Fruit fly (Drosophila melanogaster) whole organism, wandering third instar larva: Measurements from ENCODE around the gene Osi20.

Experiments used
- Abd-B ChIP-seq: fragments of >200 bp; optimal IDR thresholded peaks from 2 replicates; lab custom pipeline; 2017; ENCODE audit warnings: missing biosample characterization, missing genetic modification characterization
- CG32264 ChIP-seq: fragments of 200-800 bp; sonication (Bioruptor generic); optimal IDR thresholded peaks from 2 replicates; lab custom pipeline; 2016; ENCODE audit warnings: missing biosample characterization, missing genetic modification characterization
- CG9705 ChIP-seq: fragments of 200-800 bp; sonication (Bioruptor generic); optimal IDR thresholded peaks from 2 replicates; lab custom pipeline; 2018; ENCODE audit warnings: missing biosample characterization, mild to moderate bottlenecking, missing genetic modification characterization
- CrebA ChIP-seq: fragments of 200-800 bp; sonication (Bioruptor generic); optimal IDR thresholded peaks from 2 replicates; lab custom pipeline; 2016; ENCODE audit warnings: missing biosample characterization, mild to moderate bottlenecking, missing genetic modification characterization, borderline replicate concordance
- Dfd ChIP-seq: fragments of >200 bp; optimal IDR thresholded peaks from 2 replicates; lab custom pipeline; 2017; ENCODE audit warnings: missing biosample characterization, missing genetic modification characterization
- Dif ChIP-seq: fragments of 200-275, 200-300 bp; sonication (Bioruptor generic); optimal IDR thresholded peaks from 2 replicates; lab custom pipeline; 2018; ENCODE audit warnings: missing biosample characterization, missing genetic modification characterization; ENCODE audit not compliant: partially characterized antibody
- GATAd ChIP-seq: sonication (Bioruptor generic); optimal IDR thresholded peaks from 2 replicates; lab custom pipeline; 2016; ENCODE audit warnings: missing biosample characterization, missing genetic modification characterization
- HLH106 ChIP-seq: fragments of 200-800 bp; optimal IDR thresholded peaks from 3 replicates; lab custom pipeline; 2019; ENCODE audit warnings: missing biosample characterization, mild to moderate bottlenecking, missing genetic modification characterization, moderate library complexity
- Hnf4 ChIP-seq: fragments of 200-800 bp; sonication (Bioruptor generic); optimal IDR thresholded peaks from 2 replicates; lab custom pipeline; 2016; ENCODE audit warnings: missing biosample characterization, mild to moderate bottlenecking, missing genetic modification characterization
- Hr78 ChIP-seq: fragments of >200 bp; optimal IDR thresholded peaks from 2 replicates; lab custom pipeline; 2017; ENCODE audit warnings: missing biosample characterization, missing genetic modification characterization
- Hr83 ChIP-seq: fragments of 200-300 bp; sonication (Bioruptor generic); optimal IDR thresholded peaks from 2 replicates; lab custom pipeline; 2016; ENCODE audit warnings: missing biosample characterization, mild to moderate bottlenecking, missing genetic modification characterization, moderate library complexity; ENCODE audit not compliant: poor library complexity, severe bottlenecking
- Jra ChIP-seq: sonication (Bioruptor generic); optimal IDR thresholded peaks from 2 replicates; lab custom pipeline; 2016; ENCODE audit warnings: missing biosample characterization, missing genetic modification characterization
- Mio ChIP-seq: sonication (Bioruptor generic); optimal IDR thresholded peaks from 2 replicates; lab custom pipeline; 2016; ENCODE audit warnings: missing biosample characterization, missing genetic modification characterization
- N ChIP-seq: fragments of >200 bp; optimal IDR thresholded peaks from 2 replicates; lab custom pipeline; 2018; ENCODE audit warnings: missing biosample characterization, missing external identifiers, missing genetic modification characterization
- OdsH ChIP-seq: fragments of 200-800 bp; sonication (Bioruptor generic); optimal IDR thresholded peaks from 2 replicates; lab custom pipeline; 2016; ENCODE audit warnings: missing biosample characterization, mild to moderate bottlenecking, missing genetic modification characterization
- Rel ChIP-seq, 2 experiments: fragments of 200-800 bp; sonication (Bioruptor generic) in 1 of 2; optimal IDR thresholded peaks; 2 replicates in 1 of 2; 3 replicates in 1 of 2; lab custom pipeline; 2016 to 2019; ENCODE audit warnings: mild to moderate bottlenecking in 2 of 2, missing biosample characterization in 2 of 2, missing genetic modification characterization in 2 of 2, moderate library complexity in 1 of 2
- Sp1 ChIP-seq: fragments of 200-800 bp; sonication (Bioruptor generic); optimal IDR thresholded peaks from 3 replicates; lab custom pipeline; 2019; ENCODE audit warnings: missing biosample characterization, mild to moderate bottlenecking, missing genetic modification characterization, moderate library complexity
- Vsx2 ChIP-seq: fragments of 200-300, 225-300 bp; sonication (Bioruptor generic); optimal IDR thresholded peaks from 2 replicates; lab custom pipeline; 2018; ENCODE audit warnings: missing biosample characterization, missing genetic modification characterization; ENCODE audit not compliant: partially characterized antibody
- br ChIP-seq: fragments of 200-800 bp; sonication (Bioruptor generic); optimal IDR thresholded peaks from 2 replicates; lab custom pipeline; 2016; ENCODE audit warnings: missing biosample characterization, missing genetic modification characterization
- brk ChIP-seq: fragments of 200-800 bp; sonication (Bioruptor generic); optimal IDR thresholded peaks from 2 replicates; lab custom pipeline; 2016; ENCODE audit warnings: missing biosample characterization, mild to moderate bottlenecking, missing genetic modification characterization
- dmrt93B ChIP-seq: fragments of 200-800 bp; sonication (Bioruptor generic); optimal IDR thresholded peaks from 2 replicates; lab custom pipeline; 2018; ENCODE audit warnings: missing biosample characterization, mild to moderate bottlenecking, missing genetic modification characterization
- dsf ChIP-seq: sonication (Bioruptor generic); optimal IDR thresholded peaks from 2 replicates; lab custom pipeline; 2016; ENCODE audit warnings: missing biosample characterization, missing genetic modification characterization, borderline replicate concordance
- ey ChIP-seq: fragments of 200-800 bp; sonication (Bioruptor generic); optimal IDR thresholded peaks from 2 replicates; lab custom pipeline; 2016; ENCODE audit warnings: missing biosample characterization, missing genetic modification characterization
- foxo ChIP-seq, 2 experiments: fragments of 200-800 bp; sonication (Bioruptor generic); optimal IDR thresholded peaks; 2 replicates in 1 of 2; 3 replicates in 1 of 2; lab custom pipeline; 2016 to 2017; ENCODE audit warnings: missing biosample characterization in 2 of 2, missing genetic modification characterization in 2 of 2
- fru ChIP-seq: fragments of 200-800 bp; sonication (Bioruptor generic); optimal IDR thresholded peaks from 3 replicates; lab custom pipeline; 2016; ENCODE audit warnings: missing biosample characterization, mild to moderate bottlenecking, missing genetic modification characterization
- h ChIP-seq: fragments of 200-800 bp; sonication (Bioruptor generic); optimal IDR thresholded peaks from 3 replicates; lab custom pipeline; 2016; ENCODE audit warnings: missing biosample characterization, mild to moderate bottlenecking, missing genetic modification characterization
- jim ChIP-seq: fragments of 175-275, 200-325 bp; sonication (Bioruptor generic); optimal IDR thresholded peaks from 2 replicates; lab custom pipeline; 2016; ENCODE audit warnings: missing biosample characterization, mild to moderate bottlenecking, missing genetic modification characterization
- lola ChIP-seq: fragments of >200 bp; optimal IDR thresholded peaks from 2 replicates; lab custom pipeline; 2017; ENCODE audit warnings: missing biosample characterization, missing genetic modification characterization
- pan ChIP-seq: fragments of >200 bp; optimal IDR thresholded peaks from 2 replicates; lab custom pipeline; 2017
- psq ChIP-seq: fragments of 200-800 bp; sonication (Bioruptor generic); optimal IDR thresholded peaks from 3 replicates; lab custom pipeline; 2017; ENCODE audit warnings: missing biosample characterization, mild to moderate bottlenecking, missing genetic modification characterization, moderate library complexity
- rgr ChIP-seq: fragments of 200-800 bp; sonication (Bioruptor generic); optimal IDR thresholded peaks from 3 replicates; lab custom pipeline; 2016; ENCODE audit warnings: missing biosample characterization, mild to moderate bottlenecking, missing genetic modification characterization
- sage ChIP-seq: fragments of 200-800 bp; sonication (Bioruptor generic); optimal IDR thresholded peaks from 2 replicates; lab custom pipeline; 2016; ENCODE audit warnings: missing biosample characterization, mild to moderate bottlenecking, missing genetic modification characterization
- sv ChIP-seq: fragments of 200-800 bp; sonication (Bioruptor generic); optimal IDR thresholded peaks from 3 replicates; lab custom pipeline; 2016; ENCODE audit warnings: missing biosample characterization, missing genetic modification characterization
- tai ChIP-seq: sonication (Bioruptor generic); optimal IDR thresholded peaks from 2 replicates; lab custom pipeline; 2016; ENCODE audit warnings: missing biosample characterization, missing genetic modification characterization
- usp ChIP-seq: fragments of >200 bp; optimal IDR thresholded peaks from 2 replicates; lab custom pipeline; 2017; ENCODE audit warnings: missing biosample characterization, missing genetic modification characterization
- woc ChIP-seq: sonication (Bioruptor generic); optimal IDR thresholded peaks from 2 replicates; lab custom pipeline; 2016; ENCODE audit warnings: missing biosample characterization, mild to moderate bottlenecking, missing genetic modification characterization

The Osi20 gene

dm6 chr3R:6345814-6346213, 5.9 kb downstream of the Osi20 start, which contains the start of the genes SmD2 and CG18048:
SmD2 (minus strand) TSS chr3R:6345911.
CG18048 (plus strand) TSS chr3R:6346111.
- no peak for TF ChIP-seq sv (GFP tag; lab: Kevin White, UChicago)
- no peak for TF ChIP-seq OdsH
- TF ChIP-seq Hnf4, result no peak
- peak; percentile 20 for TF ChIP-seq h (GFP tag; lab: Kevin White, UChicago)
- no peak for TF ChIP-seq lola (GFP tag; lab: Kevin White, UChicago)
- TF ChIP-seq br (GFP tag; lab: Kevin White, UChicago), result no peak
- no peak for TF ChIP-seq brk (GFP tag; lab: Kevin White, UChicago)
- TF ChIP-seq usp (GFP tag; lab: Kevin White, UChicago), result no peak
- no peak for TF ChIP-seq Abd-B
- peak; percentile 7 for TF ChIP-seq HLH106 (tag; lab: Kevin White, UChicago)
- no peak for TF ChIP-seq dsf (GFP tag; lab: Kevin White, UChicago)
- peak; percentile 11 for TF ChIP-seq woc (GFP tag; lab: Kevin White, UChicago)
- TF ChIP-seq Sp1 (GFP tag; lab: Kevin White, UChicago), result peak; percentile 4
- TF ChIP-seq Dfd, result no peak
- TF ChIP-seq rgr (GFP tag; lab: Kevin White, UChicago), result no peak
- no peak for TF ChIP-seq Mio

DNA sequence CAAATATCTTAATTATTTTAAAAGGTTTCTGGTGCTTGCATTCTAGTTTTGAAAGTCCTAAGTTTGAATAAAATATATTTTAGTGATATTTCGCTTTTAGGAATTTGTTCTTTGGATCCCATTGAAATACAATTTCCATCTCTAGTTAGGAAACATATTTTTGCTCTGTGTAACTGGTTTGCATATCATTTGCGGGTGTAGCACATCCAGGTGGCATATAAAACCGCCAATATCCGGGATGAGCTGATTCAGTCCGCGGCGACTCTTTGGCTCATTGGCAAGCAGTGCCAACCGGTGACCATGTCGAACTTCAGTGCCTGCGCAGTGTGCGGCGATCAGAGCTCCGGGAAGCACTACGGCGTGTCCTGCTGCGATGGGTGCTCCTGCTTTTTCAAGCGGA, 9.0 kb downstream of the Osi20 start, which contains the start of gene Hr83:
Gene Hr83 (plus strand): TSS at position 301 of the 400 bp plus-strand sequence.
- no peak for TF ChIP-seq Hr83 (GFP tag; lab: Kevin White, UChicago)
- no peak for TF ChIP-seq dmrt93B (GFP tag; lab: Kevin White, UChicago)
- no peak for TF ChIP-seq CrebA (GFP tag; lab: Kevin White, UChicago)
- no peak for TF ChIP-seq fru (GFP tag; lab: Kevin White, UChicago)
- no peak for TF ChIP-seq Jra

DNA sequence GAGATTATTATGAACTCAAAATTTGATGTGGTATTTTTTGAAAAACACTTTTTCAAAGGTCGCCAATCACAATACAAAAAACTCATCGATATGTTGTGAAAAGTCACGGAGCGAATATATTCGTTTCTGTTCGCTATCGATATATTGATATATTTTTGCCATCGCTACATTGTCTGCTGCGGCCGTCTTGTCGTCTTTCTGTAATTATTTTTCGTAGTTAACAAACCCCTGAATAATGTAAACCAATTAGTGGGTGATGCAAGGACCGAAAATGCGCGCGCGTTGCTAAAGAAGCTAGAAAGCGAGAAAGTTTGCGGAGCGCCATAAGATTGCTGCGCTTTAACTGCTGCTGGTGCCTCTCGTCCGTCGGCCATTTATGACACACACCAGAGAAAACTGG, 10.9 kb downstream of the Osi20 start, which contains the start of gene Pak:
Gene Pak (plus strand): TSS at position 142 of the 400 bp plus-strand sequence.
- peak; percentile 15 for TF ChIP-seq GATAd
- TF ChIP-seq jim (GFP tag; lab: Kevin White, UChicago), result no peak
- peak; percentile 42 for TF ChIP-seq woc (GFP tag; lab: Kevin White, UChicago)
- TF ChIP-seq N, result no peak
- peak; percentile 91 for TF ChIP-seq Hr83 (GFP tag; lab: Kevin White, UChicago)
- peak; percentile 29 for TF ChIP-seq Hnf4

dm6 chr3R:6351181-6351580, 11.3 kb downstream of the Osi20 start:
- TF ChIP-seq Vsx2 (GFP tag; lab: Kevin White, UChicago), result no peak
- TF ChIP-seq Dfd, result no peak
- no peak for TF ChIP-seq fru (GFP tag; lab: Kevin White, UChicago)
- no peak for TF ChIP-seq Mio
- no peak for TF ChIP-seq rgr (GFP tag; lab: Kevin White, UChicago)
- TF ChIP-seq Hr78 (GFP tag; lab: Kevin White, UChicago), result no peak
- TF ChIP-seq sage, result no peak
- TF ChIP-seq Dif (GFP tag; lab: Kevin White, UChicago), result no peak
- TF ChIP-seq Hnf4, result no peak
- TF ChIP-seq Rel (GFP tag; optimal IDR thresholded peaks at IDR 0.05; lab: Kevin White, UChicago), result no peak
- TF ChIP-seq Rel (tag; optimal IDR thresholded peaks at IDR 0.05; lab: Kevin White, UChicago), result no peak
- no peak for TF ChIP-seq tai (GFP tag; lab: Kevin White, UChicago)
- no peak for TF ChIP-seq usp (GFP tag; lab: Kevin White, UChicago)
- no peak for TF ChIP-seq pan (lab: Kevin White, UChicago)
- no peak for TF ChIP-seq CG9705 (GFP tag; lab: Kevin White, UChicago)
- no peak for TF ChIP-seq lola (GFP tag; lab: Kevin White, UChicago)

DNA sequence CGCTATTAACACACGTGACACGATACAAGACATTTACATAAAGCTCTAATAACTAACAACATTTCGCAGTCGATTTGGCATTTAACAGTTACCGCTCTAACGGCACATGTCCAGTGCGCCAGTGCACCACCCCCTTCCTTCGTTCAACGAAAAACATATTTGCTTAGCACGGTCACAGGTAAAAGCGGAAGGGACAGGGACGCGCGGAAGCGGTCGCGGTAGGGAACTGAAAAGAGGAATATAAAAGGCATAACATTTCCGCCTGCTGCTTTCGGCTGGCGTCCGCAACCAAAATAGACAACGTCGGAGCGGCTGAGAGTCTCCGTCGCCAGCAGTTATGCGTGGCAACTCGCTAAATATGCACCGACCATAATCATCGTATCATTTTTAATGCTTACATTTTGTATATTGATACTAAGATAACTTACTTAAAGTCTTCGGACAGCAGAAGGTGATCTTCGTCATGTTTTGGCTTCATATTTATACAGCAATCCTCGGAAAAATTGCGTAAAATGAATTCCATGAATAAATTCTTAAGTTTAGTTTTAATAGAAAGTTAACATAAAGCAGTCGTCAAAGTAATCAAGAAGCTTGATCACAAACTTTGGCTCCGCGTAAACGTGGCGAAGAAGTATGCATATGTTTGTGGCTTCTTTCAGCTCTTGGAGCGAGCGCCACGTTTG, 11.9 kb downstream of the Osi20 start:
- TF ChIP-seq CrebA (GFP tag; lab: Kevin White, UChicago) (no peak), Hr83 (GFP tag; lab: Kevin White, UChicago) (no peak), br (GFP tag; lab: Kevin White, UChicago) (no peak), woc (GFP tag; lab: Kevin White, UChicago) (no peak), Jra (no peak), ey (no peak), h (GFP tag; lab: Kevin White, UChicago) (no peak), pan (lab: Kevin White, UChicago) (no peak), HLH106 (tag; lab: Kevin White, UChicago) (peak; percentile 2), rgr (GFP tag; lab: Kevin White, UChicago) (peak; percentile 18), usp (GFP tag; lab: Kevin White, UChicago) (no peak), tai (GFP tag; lab: Kevin White, UChicago) (no peak), Mio (no peak), brk (GFP tag; lab: Kevin White, UChicago) (no peak), foxo (GFP tag; optimal IDR thresholded peaks at IDR 0.05; lab: Kevin White, UChicago) (peak in 1 of 2 experiments; percentile 22), Sp1 (GFP tag; lab: Kevin White, UChicago) (no peak), psq (no peak), fru (GFP tag; lab: Kevin White, UChicago) (no peak), Dif (GFP tag; lab: Kevin White, UChicago) (no peak), Abd-B (no peak), GATAd (no peak), Dfd (no peak), Hr78 (GFP tag; lab: Kevin White, UChicago) (no peak), lola (GFP tag; lab: Kevin White, UChicago) (no peak), CG32264 (no peak), jim (GFP tag; lab: Kevin White, UChicago) (no peak), Vsx2 (GFP tag; lab: Kevin White, UChicago) (no peak)
